Fruit fly (Drosophila melanogaster) whole organism, adult: ENCODE measurements around the gene Sfp24Bb.

Source experiments
- CG11617 ChIP-seq: fragments of 200-800 bp; sonication (Bioruptor generic); optimal IDR thresholded peaks from 2 replicates; lab custom pipeline; 2017; ENCODE audit warnings: mild to moderate bottlenecking, missing biosample characterization, missing genetic modification reagents, missing genetic modification characterization
- CG12768 ChIP-seq: fragments of 200-800 bp; sonication (Bioruptor generic); optimal IDR thresholded peaks from 2 replicates; lab custom pipeline; 2017; ENCODE audit warnings: missing biosample characterization, missing genetic modification characterization, mild to moderate bottlenecking, moderate library complexity, missing genetic modification reagents
- CG14711 ChIP-seq: fragments of 200-800 bp; sonication (Bioruptor generic); optimal IDR thresholded peaks from 2 replicates; lab custom pipeline; 2018; ENCODE audit warnings: missing biosample characterization, mild to moderate bottlenecking, missing genetic modification characterization, moderate library complexity
- CG1620 ChIP-seq: fragments of 200-800 bp; sonication (Bioruptor generic); optimal IDR thresholded peaks from 2 replicates; lab custom pipeline; 2016; ENCODE audit warnings: missing biosample characterization, missing genetic modification characterization
- CG33017 ChIP-seq: fragments of 200-800 bp; sonication (Bioruptor generic); optimal IDR thresholded peaks from 2 replicates; lab custom pipeline; 2018; ENCODE audit warnings: missing biosample characterization, mild to moderate bottlenecking, missing genetic modification characterization, moderate library complexity
- CG5204 ChIP-seq: fragments of 200-800 bp; sonication (Bioruptor generic); optimal IDR thresholded peaks from 2 replicates; lab custom pipeline; 2016; ENCODE audit warnings: missing biosample characterization, missing genetic modification characterization
- CG7045 ChIP-seq: fragments of 200-800 bp; sonication (Bioruptor generic); optimal IDR thresholded peaks from 2 replicates; lab custom pipeline; 2017; ENCODE audit warnings: missing biosample characterization, mild to moderate bottlenecking, missing genetic modification characterization
- CG7101 ChIP-seq: fragments of 200-800 bp; sonication (Bioruptor generic); optimal IDR thresholded peaks from 2 replicates; lab custom pipeline; 2018; ENCODE audit warnings: missing biosample characterization, mild to moderate bottlenecking, missing genetic modification characterization, moderate library complexity
- Clk ChIP-seq: fragments of 200-800 bp; sonication (Bioruptor generic); optimal IDR thresholded peaks from 2 replicates; lab custom pipeline; 2017; ENCODE audit warnings: missing biosample characterization, missing genetic modification characterization
- Crg-1 ChIP-seq: fragments of 200-800 bp; sonication (Bioruptor generic); optimal IDR thresholded peaks from 2 replicates; lab custom pipeline; 2016; ENCODE audit warnings: missing biosample characterization, missing genetic modification characterization
- Hr96 ChIP-seq: fragments of 200-800 bp; sonication (Bioruptor generic); optimal IDR thresholded peaks from 2 replicates; lab custom pipeline; 2016; ENCODE audit warnings: missing biosample characterization, missing genetic modification characterization
- Mnt ChIP-seq: fragments of 200-800 bp; sonication (Bioruptor generic); optimal IDR thresholded peaks from 2 replicates; lab custom pipeline; 2016; ENCODE audit warnings: missing biosample characterization, mild to moderate bottlenecking, missing genetic modification characterization
- bab1 ChIP-seq: fragments of 200-800 bp; sonication (Bioruptor generic); optimal IDR thresholded peaks from 3 replicates; lab custom pipeline; 2019; ENCODE audit warnings: missing biosample characterization, mild to moderate bottlenecking, missing genetic modification characterization, moderate library complexity
- cic ChIP-seq: fragments of 200-800 bp; sonication (Bioruptor generic); optimal IDR thresholded peaks from 2 replicates; lab custom pipeline; 2017; ENCODE audit warnings: missing biosample characterization, mild to moderate bottlenecking, missing genetic modification characterization, moderate library complexity
- cnc ChIP-seq, 2 experiments: fragments of >200 bp; optimal IDR thresholded peaks; 2 replicates each; lab custom pipeline; 2017
- kay ChIP-seq: fragments of 200-800 bp; sonication (Bioruptor generic); peaks from one replicate; lab custom pipeline; 2016; ENCODE audit warnings: missing biosample characterization, missing genetic modification characterization, borderline replicate concordance
- ovo ChIP-seq: fragments of 200-800 bp; sonication (Bioruptor generic); optimal IDR thresholded peaks from 2 replicates; lab custom pipeline; 2016; ENCODE audit warnings: missing biosample characterization, missing genetic modification characterization
- pad ChIP-seq: fragments of 200-800 bp; sonication (Bioruptor generic); optimal IDR thresholded peaks from 3 replicates; lab custom pipeline; 2017; ENCODE audit warnings: missing biosample characterization, missing genetic modification characterization, mild to moderate bottlenecking, moderate library complexity, missing genetic modification reagents
- tj ChIP-seq: fragments of 200-800 bp; sonication (Bioruptor generic); optimal IDR thresholded peaks from 3 replicates; lab custom pipeline; 2017; ENCODE audit warnings: missing biosample characterization, mild to moderate bottlenecking, missing genetic modification characterization, moderate library complexity
- toe ChIP-seq: fragments of 200-800 bp; sonication (Bioruptor generic); optimal IDR thresholded peaks from 2 replicates; lab custom pipeline; 2016; ENCODE audit warnings: missing biosample characterization, missing genetic modification characterization

Gene Sfp24Bb

dm6 chr2L:3646041-3646440 is 23.5 kb downstream of the Sfp24Bb start:
- TF ChIP-seq CG5204 (GFP tag; lab: Kevin White, UChicago) = peak; percentile 9
- peak; percentile 7 for TF ChIP-seq cic (GFP tag; lab: Kevin White, UChicago)
- no peak for TF ChIP-seq CG12768

dm6 chr2L:3645339-3645738 is 24.2 kb downstream of the Sfp24Bb start:
- TF ChIP-seq toe (GFP tag; lab: Kevin White, UChicago) (no peak), ovo (GFP tag; lab: Kevin White, UChicago) (no peak), Mnt (GFP tag; lab: Kevin White, UChicago) (no peak), kay (GFP tag; lab: Kevin White, UChicago) (no peak), CG7101 (tag; lab: Kevin White, UChicago) (no peak), CG14711 (tag; lab: Kevin White, UChicago) (no peak), CG5204 (GFP tag; lab: Kevin White, UChicago) (no peak)

- no peak for TF ChIP-seq ovo (GFP tag; lab: Kevin White, UChicago)
- TF ChIP-seq kay (GFP tag; lab: Kevin White, UChicago) = peak; percentile 5
These were observed 27.2 kb downstream of the Sfp24Bb start for dm6 chr2L:3642148-3642920.

DNA sequence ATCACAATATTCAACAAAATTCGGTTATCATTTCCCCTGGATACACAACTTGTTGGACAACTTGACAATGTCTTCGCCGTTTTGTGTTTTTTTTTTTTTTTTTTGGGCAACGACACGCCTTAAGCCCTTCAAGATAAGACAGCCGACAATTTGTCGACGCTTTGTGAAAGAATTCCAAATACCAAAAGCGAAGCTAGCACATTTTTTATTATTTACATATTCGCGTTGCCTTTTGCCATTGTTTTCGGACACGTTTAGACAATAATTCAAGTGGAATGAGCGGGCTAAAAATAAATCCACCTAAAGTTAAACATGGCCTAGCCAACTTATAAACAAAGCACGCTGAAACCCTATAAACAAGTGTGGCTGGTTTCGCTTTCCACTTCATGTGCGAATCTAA is 28.6 kb downstream of the Sfp24Bb start:
- TF ChIP-seq CG7101 (tag; lab: Kevin White, UChicago) = no peak
- TF ChIP-seq CG5204 (GFP tag; lab: Kevin White, UChicago) = no peak
- no peak for TF ChIP-seq CG1620 (GFP tag; lab: Kevin White, UChicago)
- TF ChIP-seq Mnt (GFP tag; lab: Kevin White, UChicago) = no peak
- TF ChIP-seq toe (GFP tag; lab: Kevin White, UChicago) = no peak
- no peak for TF ChIP-seq kay (GFP tag; lab: Kevin White, UChicago)
- no peak for TF ChIP-seq CG7045 (GFP tag; lab: Kevin White, UChicago)
- no peak for TF ChIP-seq cic (GFP tag; lab: Kevin White, UChicago)
- TF ChIP-seq CG12768 = no peak

dm6 chr2L:3639924-3640323 is 29.7 kb downstream of the Sfp24Bb start:
- no peak for TF ChIP-seq Clk (GFP tag; lab: Kevin White, UChicago)
- peak; percentile 28 for TF ChIP-seq CG33017 (tag; lab: Kevin White, UChicago)
- TF ChIP-seq Crg-1 (GFP tag; lab: Kevin White, UChicago) = no peak
- TF ChIP-seq Mnt (GFP tag; lab: Kevin White, UChicago) = peak; percentile 78
- TF ChIP-seq CG12768 = peak; percentile 40
- TF ChIP-seq pad = peak; percentile 5
- peak; percentile 16 for TF ChIP-seq tj
- TF ChIP-seq Hr96 = no peak
- TF ChIP-seq cic (GFP tag; lab: Kevin White, UChicago) = peak; percentile 91
- no peak for TF ChIP-seq CG14711 (tag; lab: Kevin White, UChicago)
- TF ChIP-seq CG7101 (tag; lab: Kevin White, UChicago) = peak; percentile 32

DNA sequence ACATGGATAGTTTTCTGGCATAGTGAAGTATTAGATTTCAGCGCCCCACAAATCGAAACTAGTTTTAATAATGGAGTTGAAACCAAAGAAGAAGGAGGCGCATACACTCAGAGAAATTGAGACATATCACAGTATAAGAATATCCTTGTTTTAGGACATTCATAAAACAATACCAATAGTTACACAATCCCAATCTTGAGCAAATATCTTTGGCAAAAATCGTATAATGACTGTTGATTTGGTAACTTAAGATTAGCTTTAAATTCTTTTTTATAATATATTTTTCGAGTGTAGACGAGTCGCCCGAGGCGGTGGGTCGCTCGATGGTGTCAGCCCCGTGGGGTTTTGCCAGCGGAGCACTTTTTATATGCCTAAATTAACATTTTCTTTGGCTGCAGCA is 34.1 kb downstream of the Sfp24Bb start:
- TF ChIP-seq kay (GFP tag; lab: Kevin White, UChicago) = no peak
- no peak for TF ChIP-seq CG12768
- no peak for TF ChIP-seq CG33017 (tag; lab: Kevin White, UChicago)
- TF ChIP-seq CG5204 (GFP tag; lab: Kevin White, UChicago) = no peak

dm6 chr2L:3633871-3634270 is 35.7 kb downstream of the Sfp24Bb start:
- no peak for TF ChIP-seq CG1620 (GFP tag; lab: Kevin White, UChicago)
- TF ChIP-seq bab1 = no peak
- TF ChIP-seq cnc (optimal IDR thresholded peaks at IDR 0.05; lab: Kevin White, UChicago) = no peak
- TF ChIP-seq CG7045 (GFP tag; lab: Kevin White, UChicago) = no peak
- TF ChIP-seq kay (GFP tag; lab: Kevin White, UChicago) = no peak
- TF ChIP-seq pad = no peak
- no peak for TF ChIP-seq CG7101 (tag; lab: Kevin White, UChicago)
- no peak for TF ChIP-seq CG11617 (GFP tag; lab: Kevin White, UChicago)
- TF ChIP-seq Crg-1 (GFP tag; lab: Kevin White, UChicago) = no peak
- TF ChIP-seq Mnt (GFP tag; lab: Kevin White, UChicago) = no peak
- TF ChIP-seq CG12768 = no peak
- TF ChIP-seq Clk (GFP tag; lab: Kevin White, UChicago) = no peak
